Fruit fly (Drosophila melanogaster) whole organism, embryonic: Measurements from ENCODE around the gene Pp1-87B.
A peak's percentile ranks its signal among the peaks of the same experiment; 100 is the strongest.

ENCODE experiments used
- Bgb ChIP-seq: fragments of 200-800 bp; sonication (Bioruptor generic); IDR thresholded peaks from 2 replicates; pipeline ENCODE4 v1.3.6; 2022; ENCODE audit warnings: missing biosample characterization, missing genetic modification characterization; ENCODE audit not compliant: partially characterized antibody
- CG14860 ChIP-seq: fragments of 200-800 bp; sonication (Bioruptor generic); IDR thresholded peaks from 3 replicates; pipeline ENCODE4 v1.3.6; 2022; ENCODE audit warnings: missing biosample characterization, missing genetic modification characterization; ENCODE audit not compliant: partially characterized antibody
- CG16813 ChIP-seq: fragments of 200-800 bp; sonication (Bioruptor generic); IDR thresholded peaks from 3 replicates; pipeline ENCODE4 v1.3.6; 2022; ENCODE audit warnings: missing biosample characterization, missing genetic modification characterization; ENCODE audit not compliant: partially characterized antibody
- CG17186 ChIP-seq: fragments of 200-800 bp; sonication (Bioruptor generic); optimal IDR thresholded peaks from 3 replicates; lab custom pipeline; 2017; ENCODE audit warnings: missing biosample characterization, missing genetic modification reagents, missing genetic modification characterization
- CG17361 ChIP-seq: fragments of 200-800 bp; sonication (Bioruptor generic); IDR thresholded peaks from 3 replicates; pipeline ENCODE4 v1.3.6; 2022; ENCODE audit warnings: missing biosample characterization, missing genetic modification characterization
- CG1792 ChIP-seq: fragments of 200-800 bp; sonication (Bioruptor generic); optimal IDR thresholded peaks from 2 replicates; lab custom pipeline; 2016; ENCODE audit warnings: missing biosample characterization, missing genetic modification characterization
- CG2199 ChIP-seq: fragments of 200-800 bp; sonication (Bioruptor generic); IDR thresholded peaks from 3 replicates; pipeline ENCODE4 v1.3.6; 2022; ENCODE audit warnings: missing biosample characterization, missing genetic modification characterization
- CG34376 ChIP-seq: fragments of 200-800 bp; sonication (Bioruptor generic); optimal IDR thresholded peaks from 2 replicates; lab custom pipeline; 2018; ENCODE audit warnings: missing biosample characterization, mild to moderate bottlenecking, missing genetic modification characterization
- CG4617 ChIP-seq: fragments of 200-800 bp; sonication (Bioruptor generic); optimal IDR thresholded peaks from 3 replicates; lab custom pipeline; 2016; ENCODE audit warnings: missing biosample characterization, missing genetic modification characterization, borderline replicate concordance
- CG7963 ChIP-seq: fragments of 200-800 bp; sonication (Bioruptor generic); IDR thresholded peaks from 3 replicates; pipeline ENCODE4 v1.3.6; 2022; ENCODE audit warnings: missing biosample characterization, missing genetic modification characterization; ENCODE audit not compliant: partially characterized antibody
- CG9797 ChIP-seq: fragments of 200-800 bp; sonication (Bioruptor generic); optimal IDR thresholded peaks from 3 replicates; lab custom pipeline; 2018; ENCODE audit warnings: missing biosample characterization, mild to moderate bottlenecking, missing genetic modification characterization
- Dp ChIP-seq: fragments of 200-800 bp; sonication (Bioruptor generic); optimal IDR thresholded peaks from 2 replicates; lab custom pipeline; 2018; ENCODE audit warnings: missing biosample characterization, mild to moderate bottlenecking, missing genetic modification characterization, moderate library complexity
- Dref ChIP-seq: fragments of 200-800 bp; sonication (Bioruptor generic); IDR thresholded peaks from 2 replicates; pipeline ENCODE4 v1.3.6; 2022; ENCODE audit warnings: missing biosample characterization, missing genetic modification characterization
- Ets65A ChIP-seq: fragments of 200-800 bp; sonication (Bioruptor generic); peaks from one replicate; lab custom pipeline; 2016; ENCODE audit warnings: missing biosample characterization, missing genetic modification characterization
- H2.0 ChIP-seq: fragments of 200-800 bp; sonication (Bioruptor generic); IDR thresholded peaks from 2 replicates; pipeline ENCODE4 v1.3.6; 2022; ENCODE audit warnings: missing biosample characterization, missing genetic modification characterization
- Hand ChIP-seq: fragments of 200-800 bp; sonication (Bioruptor generic); optimal IDR thresholded peaks from 2 replicates; lab custom pipeline; 2017; ENCODE audit warnings: mild to moderate bottlenecking, missing biosample characterization, missing genetic modification reagents, missing genetic modification characterization
- MBD-R2 ChIP-seq: fragments of 200-800 bp; sonication (Bioruptor generic); IDR thresholded peaks from 2 replicates; pipeline ENCODE4 v1.3.6; 2022; ENCODE audit warnings: missing biosample characterization, missing genetic modification characterization
- Max ChIP-seq: fragments of 200-800 bp; sonication (Bioruptor generic); optimal IDR thresholded peaks from 2 replicates; lab custom pipeline; 2016; ENCODE audit warnings: missing biosample characterization, mild to moderate bottlenecking, missing genetic modification characterization
- Med ChIP-seq: fragments of 200-800 bp; sonication (Bioruptor generic); peaks from one replicate; lab custom pipeline; 2016; ENCODE audit warnings: missing biosample characterization, missing genetic modification characterization, mild to moderate bottlenecking, inconsistent platforms, moderate library complexity
- NC2α ChIP-seq: fragments of 200-800 bp; sonication (Bioruptor generic); optimal IDR thresholded peaks from 2 replicates; lab custom pipeline; 2016; ENCODE audit warnings: missing biosample characterization, missing genetic modification characterization
- PHDP ChIP-seq: fragments of 200-800 bp; sonication (Bioruptor generic); optimal IDR thresholded peaks from 3 replicates; lab custom pipeline; 2018; ENCODE audit warnings: missing biosample characterization, mild to moderate bottlenecking, missing genetic modification characterization, moderate library complexity
- Scr ChIP-seq: fragments of 200-800 bp; sonication (Bioruptor generic); IDR thresholded peaks from 2 replicates; pipeline ENCODE4 v1.3.6; 2022; ENCODE audit warnings: missing biosample characterization, missing genetic modification characterization; ENCODE audit not compliant: partially characterized antibody
- Sry-β ChIP-seq: fragments of 200-800 bp; sonication (Bioruptor generic); optimal IDR thresholded peaks from 2 replicates; lab custom pipeline; 2018; ENCODE audit warnings: missing biosample characterization, mild to moderate bottlenecking, missing genetic modification characterization, moderate library complexity
- Xbp1 ChIP-seq: fragments of 200-800 bp; sonication (Bioruptor generic); optimal IDR thresholded peaks from 3 replicates; lab custom pipeline; 2016; ENCODE audit warnings: missing biosample characterization, mild to moderate bottlenecking, missing genetic modification characterization
- ab ChIP-seq: fragments of 200-800 bp; sonication (Bioruptor generic); optimal IDR thresholded peaks from 2 replicates; lab custom pipeline; 2016; ENCODE audit warnings: missing biosample characterization, missing genetic modification characterization
- cas ChIP-seq: fragments of 200-800 bp; sonication (Bioruptor generic); IDR thresholded peaks from 2 replicates; pipeline ENCODE4 v1.3.6; 2022; ENCODE audit warnings: missing biosample characterization, missing genetic modification characterization
- dmrt11E ChIP-seq: fragments of 200-800 bp; sonication (Bioruptor generic); optimal IDR thresholded peaks from 3 replicates; lab custom pipeline; 2018; ENCODE audit warnings: missing biosample characterization, mild to moderate bottlenecking, missing genetic modification characterization, moderate library complexity
- en ChIP-seq: fragments of 200-800 bp; sonication (Bioruptor generic); optimal IDR thresholded peaks from 2 replicates; lab custom pipeline; 2016; ENCODE audit warnings: missing biosample characterization, missing genetic modification characterization
- exex ChIP-seq: fragments of 200-800 bp; sonication (Bioruptor generic); optimal IDR thresholded peaks from 4 replicates; lab custom pipeline; 2018; ENCODE audit warnings: missing biosample characterization, mild to moderate bottlenecking, missing genetic modification characterization, moderate library complexity
- hbn ChIP-seq: fragments of 200-800 bp; sonication (Bioruptor generic); IDR thresholded peaks from 2 replicates; pipeline ENCODE4 v1.3.6; 2022; ENCODE audit warnings: missing biosample characterization, missing genetic modification characterization; ENCODE audit not compliant: partially characterized antibody
- her ChIP-seq: fragments of 200-800 bp; sonication (Bioruptor generic); optimal IDR thresholded peaks from 2 replicates; lab custom pipeline; 2016; ENCODE audit warnings: missing biosample characterization, missing genetic modification characterization
- phol ChIP-seq: fragments of 200-800 bp; sonication (Bioruptor generic); optimal IDR thresholded peaks from 3 replicates; lab custom pipeline; 2018; ENCODE audit warnings: missing biosample characterization, mild to moderate bottlenecking, missing genetic modification characterization, moderate library complexity
- pzg ChIP-seq: fragments of 200-800 bp; sonication (Bioruptor generic); optimal IDR thresholded peaks from 3 replicates; lab custom pipeline; 2018; ENCODE audit warnings: missing biosample characterization, mild to moderate bottlenecking, missing genetic modification characterization, moderate library complexity
- ranshi ChIP-seq: fragments of 200-800 bp; sonication (Bioruptor generic); IDR thresholded peaks from 2 replicates; pipeline ENCODE4 v1.3.6; 2022; ENCODE audit warnings: missing biosample characterization, missing genetic modification characterization
- sd ChIP-seq: fragments of 200-800 bp; sonication (Bioruptor generic); optimal IDR thresholded peaks from 3 replicates; lab custom pipeline; 2018; ENCODE audit warnings: missing biosample characterization, mild to moderate bottlenecking, missing genetic modification characterization, moderate library complexity
- so ChIP-seq: fragments of 200-800 bp; sonication (Bioruptor generic); IDR thresholded peaks from 3 replicates; pipeline ENCODE4 v1.3.6; 2022; ENCODE audit warnings: missing biosample characterization, missing genetic modification characterization
- sob ChIP-seq: fragments of 200-800 bp; sonication (Bioruptor generic); IDR thresholded peaks from 2 replicates; pipeline ENCODE4 v1.3.6; 2022; ENCODE audit warnings: missing biosample characterization, missing genetic modification characterization
- toy ChIP-seq: fragments of 200-800 bp; sonication (Bioruptor generic); IDR thresholded peaks from 2 replicates; pipeline ENCODE4 v1.3.6; 2022; ENCODE audit warnings: missing biosample characterization, missing genetic modification characterization
- tup ChIP-seq: fragments of 200-800 bp; sonication (Bioruptor generic); optimal IDR thresholded peaks from 2 replicates; lab custom pipeline; 2016; ENCODE audit warnings: missing biosample characterization, mild to moderate bottlenecking, missing genetic modification characterization, moderate library complexity
- twi ChIP-seq: fragments of 200-800 bp; optimal IDR thresholded peaks from 2 replicates; lab custom pipeline; 2019; ENCODE audit warnings: missing biosample characterization, mild to moderate bottlenecking, missing genetic modification characterization, moderate library complexity
- unc-4 ChIP-seq: fragments of 200-800 bp; sonication (Bioruptor generic); IDR thresholded peaks from 2 replicates; pipeline ENCODE4 v1.3.6; 2022; ENCODE audit warnings: missing biosample characterization, missing genetic modification characterization; ENCODE audit not compliant: partially characterized antibody
- vfl ChIP-seq: fragments of 200-800 bp; sonication (Bioruptor generic); optimal IDR thresholded peaks from 2 replicates; lab custom pipeline; 2016; ENCODE audit warnings: missing biosample characterization, missing genetic modification characterization
- vnd ChIP-seq: fragments of 200-800 bp; sonication (Bioruptor generic); IDR thresholded peaks from 3 replicates; pipeline ENCODE4 v1.3.6; 2022; ENCODE audit warnings: missing biosample characterization, missing genetic modification characterization; ENCODE audit not compliant: partially characterized antibody
- vvl ChIP-seq: fragments of 200-800 bp; sonication (Bioruptor generic); IDR thresholded peaks from 2 replicates; pipeline ENCODE4 v1.3.6; 2022; ENCODE audit warnings: missing biosample characterization, missing genetic modification characterization
- zen ChIP-seq: fragments of 200-800 bp; sonication (Bioruptor generic); optimal IDR thresholded peaks from 3 replicates; lab custom pipeline; 2018; ENCODE audit warnings: missing biosample characterization, mild to moderate bottlenecking, missing genetic modification characterization, moderate library complexity
- zen2 ChIP-seq: fragments of 200-800 bp; sonication (Bioruptor generic); IDR thresholded peaks from 3 replicates; pipeline ENCODE4 v1.3.6; 2022; ENCODE audit warnings: missing biosample characterization, missing genetic modification characterization; ENCODE audit not compliant: partially characterized antibody

Gene Pp1-87B

DNA sequence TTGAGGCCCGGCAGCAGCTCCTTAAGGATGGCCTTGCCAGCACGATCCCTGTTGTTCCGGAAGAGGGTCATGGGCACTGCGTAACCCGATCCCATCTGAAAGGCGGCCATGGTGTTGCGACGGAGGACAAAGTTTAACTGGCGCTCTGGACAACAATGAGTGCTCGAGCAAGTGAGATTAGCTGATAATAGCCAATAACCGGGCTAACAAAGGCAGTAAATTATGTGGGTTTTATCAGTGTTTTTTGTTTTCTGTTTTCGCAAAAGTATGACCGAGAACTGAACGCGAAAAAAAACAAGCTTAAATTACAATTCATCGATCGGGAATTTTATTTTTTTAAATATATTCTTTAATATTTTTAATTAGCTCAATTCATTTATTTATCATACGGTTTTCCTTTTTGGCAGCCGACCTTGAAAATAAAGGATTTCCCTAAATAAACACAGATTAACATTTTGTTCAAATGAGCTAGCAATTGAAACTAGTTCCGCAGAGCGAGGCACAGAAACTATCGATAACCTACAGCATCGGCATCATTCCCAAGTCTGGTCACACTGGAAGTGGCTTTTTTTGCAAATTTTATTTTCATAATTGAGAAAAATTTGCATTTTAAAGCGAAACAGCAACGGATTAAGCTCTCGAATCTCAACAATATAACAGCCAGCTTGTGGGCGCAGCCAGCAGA lies 12.3 kb downstream of the Pp1-87B start, which contains the start of the genes Dip-C and pps (continued):
- TF ChIP-seq Bgb (GFP tag; lab: Robert Waterston, UW) (peak; percentile 74), Xbp1 (GFP tag; lab: Kevin White, UChicago) (peak; percentile 3), Ets65A (GFP tag; lab: Kevin White, UChicago) (peak; percentile 22), tup (GFP tag; lab: Kevin White, UChicago) (no peak), en (GFP tag; lab: Kevin White, UChicago) (no peak), cas (no peak), Hand (no peak), Med (GFP tag; lab: Kevin White, UChicago) (peak; percentile 44), Dp (GFP tag; lab: Kevin White, UChicago) (peak; percentile 29), CG2199 (GFP tag; lab: Robert Waterston, UW) (no peak), zen (tag; lab: Kevin White, UChicago) (peak; percentile 20), pzg (GFP tag; lab: Kevin White, UChicago) (peak; percentile 69), unc-4 (GFP tag; lab: Robert Waterston, UW) (peak; percentile 79), CG1792 (GFP tag; lab: Kevin White, UChicago) (no peak), CG34376 (GFP tag; lab: Kevin White, UChicago) (peak; percentile 44), phol (peak; percentile 46), CG4617 (GFP tag; lab: Kevin White, UChicago) (peak; percentile 85), sd (tag; lab: Kevin White, UChicago) (no peak), CG7963 (peak; percentile 39; the same call in 1 of the 3 replicates), CG9797 (GFP tag; lab: Kevin White, UChicago) (peak; percentile 70), ab (GFP tag; lab: Kevin White, UChicago) (no peak), ranshi (GFP tag; lab: Robert Waterston, UW) (no peak), vnd (GFP tag; lab: Robert Waterston, UW) (peak; percentile 58; the same call in 2 of the 3 replicates), vfl (no peak), NC2α (no peak), hbn (GFP tag; lab: Robert Waterston, UW) (peak; percentile 73), CG16813 (GFP tag; lab: Robert Waterston, UW) (peak; percentile 70)

DNA sequence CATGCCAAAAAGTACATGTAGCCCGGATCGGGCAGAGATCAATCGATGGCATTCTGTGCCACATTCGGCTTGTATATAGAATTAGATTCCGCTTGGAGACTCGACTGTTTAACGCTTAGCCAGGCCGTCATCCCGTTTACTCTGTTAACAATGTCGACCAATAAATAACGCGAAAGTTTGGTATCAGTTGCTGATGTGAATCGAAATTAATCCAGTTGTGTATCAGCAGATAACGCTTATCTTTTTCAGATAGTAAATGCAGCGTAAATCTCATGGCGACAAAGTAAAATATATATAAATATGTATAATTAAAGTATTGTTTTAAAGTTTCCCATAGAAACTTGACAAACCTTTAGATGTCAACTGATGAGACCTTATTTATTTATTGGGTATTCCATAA lies 14.3 kb downstream of the Pp1-87B start:
- TF ChIP-seq CG17361 (GFP tag; lab: Robert Waterston, UW) (no peak), exex (peak; percentile 59)

DNA sequence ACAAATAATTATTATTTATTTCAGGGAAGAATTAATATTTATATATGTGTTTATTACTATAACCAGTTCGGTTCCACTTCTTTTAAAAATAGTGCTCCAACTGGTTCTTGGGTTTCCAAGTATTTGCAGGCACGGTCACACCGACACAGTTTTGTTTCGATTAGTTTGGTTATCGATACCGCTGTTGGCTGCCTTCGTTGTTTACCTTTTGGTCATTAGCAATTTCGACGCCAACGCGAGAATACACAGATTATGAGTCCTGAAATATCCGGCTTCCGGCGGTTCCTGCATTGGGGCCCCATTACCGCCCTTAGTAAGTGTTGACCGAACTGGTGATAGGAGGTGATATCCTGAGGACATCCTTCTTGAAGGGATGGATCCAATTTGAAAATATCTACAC lies 17.6 kb downstream of the Pp1-87B start, which contains the start of gene CG5196:
Gene CG5196 (plus strand): TSS at position 157 of the 400 bp plus-strand sequence.
- peak; percentile 4 for TF ChIP-seq Max
- peak; percentile 95 for TF ChIP-seq MBD-R2 (GFP tag; lab: Robert Waterston, UW)
- TF ChIP-seq so (GFP tag; lab: Robert Waterston, UW), result 0 out of 3 replicates have a peak, but pooled peaks have one; percentile 25
- TF ChIP-seq sob (GFP tag; lab: Robert Waterston, UW), result peak; percentile 20; the same call in 1 of the 2 replicates
- TF ChIP-seq PHDP (tag; lab: Kevin White, UChicago), result peak; percentile 40
- peak; percentile 52; the same call in 2 of the 3 replicates for TF ChIP-seq CG16813 (GFP tag; lab: Robert Waterston, UW)
- peak; percentile 73 for TF ChIP-seq unc-4 (GFP tag; lab: Robert Waterston, UW)
- no peak for TF ChIP-seq dmrt11E
- TF ChIP-seq twi (tag; lab: Kevin White, UChicago), result no peak
- no peak for TF ChIP-seq H2.0 (GFP tag; lab: Robert Waterston, UW)
- TF ChIP-seq her (GFP tag; lab: Kevin White, UChicago), result peak; percentile 13
- TF ChIP-seq CG17186 (GFP tag; lab: Kevin White, UChicago), result peak; percentile 49
- peak; percentile 65 for TF ChIP-seq Scr (GFP tag; lab: Robert Waterston, UW)
- peak; percentile 93 for TF ChIP-seq Dref
- TF ChIP-seq vvl (GFP tag; lab: Robert Waterston, UW), result peak; percentile 44; the same call in 1 of the 2 replicates
- TF ChIP-seq toy (GFP tag; lab: Robert Waterston, UW), result no peak
- TF ChIP-seq Sry-β (GFP tag; lab: Kevin White, UChicago), result peak; percentile 34
- TF ChIP-seq zen2 (GFP tag; lab: Robert Waterston, UW), result peak; percentile 74
- peak; percentile 55 for TF ChIP-seq CG4617 (GFP tag; lab: Kevin White, UChicago)
- TF ChIP-seq CG14860 (GFP tag; lab: Robert Waterston, UW), result peak; percentile 27; the same call in 2 of the 3 replicates
